Fruit fly (Drosophila melanogaster): ENCODE measurements around the gene Vps45.

The Vps45 gene

DNA sequence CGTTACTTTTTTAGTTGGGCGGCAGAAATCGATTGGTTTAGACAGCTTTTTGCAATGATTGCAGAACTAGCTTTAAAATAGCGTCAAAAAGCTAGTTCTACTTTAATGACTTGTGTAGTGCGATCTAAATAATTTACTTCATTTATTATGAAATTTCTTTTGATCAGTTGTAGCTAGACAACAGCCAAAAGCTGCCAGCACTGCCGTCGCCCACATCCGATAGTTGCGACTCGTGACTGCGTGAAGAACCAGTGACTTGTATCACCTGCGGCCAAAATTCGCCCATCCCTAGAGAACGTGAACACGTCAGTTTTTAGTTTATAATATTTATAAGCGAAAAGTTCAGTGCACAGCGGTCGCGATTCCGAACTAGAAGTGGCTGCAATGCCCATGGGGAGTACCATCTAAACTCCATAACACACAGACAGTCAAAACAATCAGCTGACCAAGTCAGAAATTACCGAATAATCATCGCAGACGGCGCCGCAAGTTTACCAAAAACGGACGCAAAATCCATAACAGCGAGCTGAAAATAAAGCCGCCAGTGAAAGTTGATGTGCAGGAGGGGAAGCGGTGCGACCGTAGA is 23.0 kb downstream of the Vps45 start, which contains the start of gene P58IPK (continued):
- TF ChIP-seq wor (GFP tag; IDR thresholded peaks at IDR 0.05) (no peak), trem (tag; optimal IDR thresholded peaks at IDR 0.05) (peak; percentile 88), CG18476 (GFP tag; optimal IDR thresholded peaks at IDR 0.05) (peak; percentile 44), hkb (optimal IDR thresholded peaks at IDR 0.05) (no peak), hkb (GFP tag; IDR thresholded peaks at IDR 0.05) (peak; percentile 49; the same call in 1 of the 2 replicates), CG1529 (GFP tag; optimal IDR thresholded peaks at IDR 0.05) (no peak), kni (GFP tag; optimal IDR thresholded peaks at IDR 0.05) (peak; percentile 22), jing (GFP tag; optimal IDR thresholded peaks at IDR 0.05) (no peak), CG11696 (GFP tag; IDR thresholded peaks at IDR 0.05) (no peak), Sin3A (optimal IDR thresholded peaks at IDR 0.05) (peak; percentile 82), CG9932 (GFP tag; IDR thresholded peaks at IDR 0.05) (peak; percentile 94), sd (tag; optimal IDR thresholded peaks at IDR 0.05) (no peak), unc-4 (GFP tag; IDR thresholded peaks at IDR 0.05; ENCODE audit: partially characterized antibody) (peak; percentile 91), caup (GFP tag; optimal IDR thresholded peaks at IDR 0.05; ENCODE audit: severe bottlenecking) (peak; percentile 40), cas (GFP tag; IDR thresholded peaks at IDR 0.05) (peak; percentile 38; the same call in 1 of the 2 replicates), Fer3 (tag; optimal IDR thresholded peaks at IDR 0.05) (peak; percentile 45), CG10979 (tag; optimal IDR thresholded peaks at IDR 0.05) (peak; percentile 32), ro (GFP tag; IDR thresholded peaks at IDR 0.05) (no peak), CG2116 (GFP tag; optimal IDR thresholded peaks at IDR 0.05) (peak; percentile 90), Tbp (GFP tag; optimal IDR thresholded peaks at IDR 0.05) (no peak), Atf-2 (GFP tag; optimal IDR thresholded peaks at IDR 0.05) (peak; percentile 56), wdn (GFP tag; IDR thresholded peaks at IDR 0.05) (0 out of 2 replicates have a peak, but pooled peaks have one; percentile 41), jumu (GFP tag; optimal IDR thresholded peaks at IDR 0.05) (peak; percentile 76), CG10654 (GFP tag; optimal IDR thresholded peaks at IDR 0.05) (peak; percentile 23), CG9609 (GFP tag; optimal IDR thresholded peaks at IDR 0.05) (peak; percentile 69), CG3163 (GFP tag; optimal IDR thresholded peaks at IDR 0.05) (peak; percentile 58), fru (optimal IDR thresholded peaks at IDR 0.05) (no peak), Dek (tag; optimal IDR thresholded peaks at IDR 0.05) (peak; percentile 68), CG12391 (tag; optimal IDR thresholded peaks at IDR 0.05) (peak; percentile 72), wek (GFP tag; optimal IDR thresholded peaks at IDR 0.05) (no peak), CG2875 (GFP tag; optimal IDR thresholded peaks at IDR 0.05) (no peak), Aef1 (GFP tag; IDR thresholded peaks at IDR 0.05) (peak; percentile 32; the same call in 2 of the 3 replicates), CG11723 (GFP tag; optimal IDR thresholded peaks at IDR 0.05) (peak; percentile 37), so (GFP tag; IDR thresholded peaks at IDR 0.05) (no peak), ranshi (GFP tag; IDR thresholded peaks at IDR 0.05) (peak; percentile 59), hb (GFP tag; IDR thresholded peaks at IDR 0.05; ENCODE audit: partially characterized antibody) (peak; percentile 90), tna (GFP tag; IDR thresholded peaks at IDR 0.05; ENCODE audit: partially characterized antibody) (peak; percentile 88), pnt (GFP tag; optimal IDR thresholded peaks at IDR 0.05) (peak; percentile 54), CG11085 (GFP tag; IDR thresholded peaks at IDR 0.05) (no peak), vnd (GFP tag; IDR thresholded peaks at IDR 0.05; ENCODE audit: partially characterized antibody) (peak; percentile 90), CG12299 (tag; optimal IDR thresholded peaks at IDR 0.05) (peak; percentile 26), CG7745 (tag; optimal IDR thresholded peaks at IDR 0.05) (no peak), CG15514 (GFP tag; optimal IDR thresholded peaks at IDR 0.05) (peak; percentile 98), Max (GFP tag; optimal IDR thresholded peaks at IDR 0.05) (peak; percentile 56), Sox102F (GFP tag; optimal IDR thresholded peaks at IDR 0.05) (no peak), CG3995 (GFP tag; optimal IDR thresholded peaks at IDR 0.05) (peak; percentile 100), CG17802 (tag; optimal IDR thresholded peaks at IDR 0.05) (peak; percentile 76), CG12071 (GFP tag; optimal IDR thresholded peaks at IDR 0.05) (no peak), CG17328 (GFP tag; IDR thresholded peaks at IDR 0.05) (peak; percentile 53; the same call in 1 of the 2 replicates), sisA (GFP tag; IDR thresholded peaks at IDR 0.05) (peak; percentile 64)

All from whole organism, embryonic.